Worm (Caenorhabditis elegans): ENCODE measurements around the gene srz-12.
"Not testable (repeated sequence)": the region's sequence is repeated elsewhere in the genome, so short reads cannot be mapped to it uniquely, and the experiment has no call there.

srz-12 gene

DNA sequence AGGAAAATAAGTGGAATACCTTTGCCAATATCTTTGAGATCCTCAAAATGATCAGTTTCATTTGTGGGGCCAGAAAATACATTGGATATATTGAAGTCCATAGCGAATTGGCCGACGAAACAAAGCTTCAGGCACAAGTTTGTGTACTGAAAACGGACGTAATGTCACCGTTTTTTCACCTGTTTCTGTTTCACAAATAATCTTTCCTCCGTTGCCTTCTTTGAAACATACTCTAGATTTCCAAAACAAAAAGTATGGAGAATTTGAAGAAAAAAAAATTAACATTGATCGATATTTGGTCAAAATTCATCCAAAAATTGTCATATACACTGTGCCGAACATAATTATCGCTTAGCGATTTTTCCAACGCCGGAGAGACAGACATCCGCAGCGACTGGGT lies at the start of gene srz-12:
Gene srz-12 (minus strand): TSS at position 101 of the 400 bp plus-strand sequence.
- TF ChIP-seq ref-1 (GFP tag; conservative IDR thresholded peaks at IDR 0.05) (no peak), tab-1 (GFP tag; IDR thresholded peaks at IDR 0.05) (no peak), cog-1 (tag; optimal IDR thresholded peaks at IDR 0.05) (no peak), flt-1 (GFP tag; IDR thresholded peaks at IDR 0.05) (no peak), klf-2 (GFP tag; conservative IDR thresholded peaks at IDR 0.05) (no peak), T22C8.4 (GFP tag; IDR thresholded peaks at IDR 0.05) (no peak), ztf-29 (GFP tag; IDR thresholded peaks at IDR 0.05) (no peak), ztf-23 (GFP tag; IDR thresholded peaks at IDR 0.05) (no peak), med-1 (GFP tag; optimal IDR thresholded peaks at IDR 0.05; ENCODE audit: insufficient read depth) (no peak)

ce11 chrV:15911848-15912247 lies 49.3 kb upstream of the srz-12 start, which contains the start of gene F35E8.6:
TSS of gene F35E8.6 (plus strand) at chrV:15912148.
- TF ChIP-seq med-1 (GFP tag; optimal IDR thresholded peaks at IDR 0.05; ENCODE audit: insufficient read depth) = no peak
- no peak for TF ChIP-seq T22C8.4 (GFP tag; IDR thresholded peaks at IDR 0.05)
- TF ChIP-seq ref-1 (GFP tag; conservative IDR thresholded peaks at IDR 0.05) = no peak
- TF ChIP-seq ztf-23 (GFP tag; IDR thresholded peaks at IDR 0.05) = no peak
- no peak for TF ChIP-seq flt-1 (GFP tag; IDR thresholded peaks at IDR 0.05)
- no peak for TF ChIP-seq tab-1 (GFP tag; IDR thresholded peaks at IDR 0.05)
- no peak for TF ChIP-seq cog-1 (tag; optimal IDR thresholded peaks at IDR 0.05)
- TF ChIP-seq ztf-29 (GFP tag; IDR thresholded peaks at IDR 0.05) = no peak
- TF ChIP-seq klf-2 (GFP tag; conservative IDR thresholded peaks at IDR 0.05) = no peak

DNA sequence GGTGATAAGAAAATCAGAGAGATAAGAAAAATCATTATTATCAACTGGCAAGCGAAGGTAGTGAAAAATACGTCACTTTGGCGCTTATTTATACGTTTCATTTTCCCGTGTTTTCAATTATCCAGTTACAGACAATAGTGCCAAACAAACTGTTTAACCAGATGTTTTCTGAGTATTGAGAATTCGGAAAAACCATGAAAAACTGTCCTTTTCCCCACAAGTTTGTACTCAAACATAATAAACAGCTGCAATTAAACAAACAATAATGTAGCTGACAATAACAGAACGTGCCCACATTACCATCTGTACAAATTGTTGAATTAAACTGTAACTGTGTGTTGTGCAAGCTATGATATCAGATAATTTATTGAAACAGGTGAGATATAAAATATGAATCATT lies 43.0 kb upstream of the srz-12 start, which contains the start of the genes F35E8.1 and F35E8.2:
Gene F35E8.1 (minus strand): TSS at position 101 of the 400 bp plus-strand sequence.
Gene F35E8.2 (plus strand): TSS at position 132 of the 400 bp plus-strand sequence.
- TF ChIP-seq T22C8.4 (GFP tag; IDR thresholded peaks at IDR 0.05); cog-1 (tag; optimal IDR thresholded peaks at IDR 0.05); ztf-29 (GFP tag; IDR thresholded peaks at IDR 0.05): not testable (repeated sequence)

DNA sequence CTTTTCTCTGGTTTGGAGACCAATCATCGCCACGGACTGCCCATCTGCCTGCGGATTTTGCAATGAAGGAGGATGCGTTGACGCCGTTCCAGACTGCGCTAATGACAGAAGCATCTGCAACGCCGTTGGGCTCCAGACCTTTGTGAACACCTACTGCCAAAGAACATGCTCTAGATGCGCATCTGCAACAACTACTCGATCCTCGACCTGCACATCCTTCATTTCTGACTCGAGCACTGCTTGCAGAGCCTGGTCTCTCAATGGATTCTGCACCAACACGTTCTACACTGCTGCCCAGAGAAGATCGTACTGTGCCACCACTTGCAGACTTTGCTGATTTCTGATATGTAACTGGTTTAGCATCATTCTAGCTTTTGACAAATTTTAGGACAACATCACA lies 38.1 kb upstream of the srz-12 start:
- TF ChIP-seq cog-1 (tag; optimal IDR thresholded peaks at IDR 0.05) (no peak), ztf-23 (GFP tag; IDR thresholded peaks at IDR 0.05) (no peak), ref-1 (GFP tag; conservative IDR thresholded peaks at IDR 0.05) (no peak), tab-1 (GFP tag; IDR thresholded peaks at IDR 0.05) (no peak), klf-2 (GFP tag; conservative IDR thresholded peaks at IDR 0.05) (no peak), med-1 (GFP tag; optimal IDR thresholded peaks at IDR 0.05; ENCODE audit: insufficient read depth) (no peak), flt-1 (GFP tag; IDR thresholded peaks at IDR 0.05) (no peak)

ce11 chrV:15899696-15900095 lies 37.2 kb upstream of the srz-12 start, which contains the start of gene T06C12.14:
TSS of gene T06C12.14 (plus strand) at chrV:15899996.
- TF ChIP-seq ztf-23 (GFP tag; IDR thresholded peaks at IDR 0.05) (no peak), flt-1 (GFP tag; IDR thresholded peaks at IDR 0.05) (no peak), cog-1 (tag; optimal IDR thresholded peaks at IDR 0.05) (no peak), tab-1 (GFP tag; IDR thresholded peaks at IDR 0.05) (no peak), ztf-29 (GFP tag; IDR thresholded peaks at IDR 0.05) (no peak)

ce11 chrV:15897696-15898095 lies 35.2 kb upstream of the srz-12 start, which contains the start of gene str-60:
TSS of gene str-60 (plus strand) at chrV:15897996.
- TF ChIP-seq cog-1 (tag; optimal IDR thresholded peaks at IDR 0.05) (no peak), T22C8.4 (GFP tag; IDR thresholded peaks at IDR 0.05) (no peak), flt-1 (GFP tag; IDR thresholded peaks at IDR 0.05) (no peak), ztf-23 (GFP tag; IDR thresholded peaks at IDR 0.05) (no peak), ztf-29 (GFP tag; IDR thresholded peaks at IDR 0.05) (no peak), ref-1 (GFP tag; conservative IDR thresholded peaks at IDR 0.05) (no peak)

- TF ChIP-seq ref-1 (GFP tag; conservative IDR thresholded peaks at IDR 0.05) (no peak), klf-2 (GFP tag; conservative IDR thresholded peaks at IDR 0.05) (no peak), flt-1 (GFP tag; IDR thresholded peaks at IDR 0.05) (no peak), cog-1 (tag; optimal IDR thresholded peaks at IDR 0.05) (no peak), ztf-29 (GFP tag; IDR thresholded peaks at IDR 0.05) (no peak), ztf-23 (GFP tag; IDR thresholded peaks at IDR 0.05) (no peak), T22C8.4 (GFP tag; IDR thresholded peaks at IDR 0.05) (no peak), med-1 (GFP tag; optimal IDR thresholded peaks at IDR 0.05; ENCODE audit: insufficient read depth) (no peak), tab-1 (GFP tag; IDR thresholded peaks at IDR 0.05) (no peak)
Measured at ce11 chrV:15896671-15897070, 34.2 kb upstream of the srz-12 start, which contains the start of gene nhr-213. TSS of gene nhr-213 (minus strand) at chrV:15896771.

- no peak for TF ChIP-seq ztf-29 (GFP tag; IDR thresholded peaks at IDR 0.05)
- no peak for TF ChIP-seq T22C8.4 (GFP tag; IDR thresholded peaks at IDR 0.05)
- TF ChIP-seq cog-1 (tag; optimal IDR thresholded peaks at IDR 0.05) = no peak
- no peak for TF ChIP-seq ztf-23 (GFP tag; IDR thresholded peaks at IDR 0.05)
- TF ChIP-seq tab-1 (GFP tag; IDR thresholded peaks at IDR 0.05) = no peak
- TF ChIP-seq ref-1 (GFP tag; conservative IDR thresholded peaks at IDR 0.05) = no peak
- no peak for TF ChIP-seq klf-2 (GFP tag; conservative IDR thresholded peaks at IDR 0.05)
- no peak for TF ChIP-seq med-1 (GFP tag; optimal IDR thresholded peaks at IDR 0.05; ENCODE audit: insufficient read depth)
- no peak for TF ChIP-seq flt-1 (GFP tag; IDR thresholded peaks at IDR 0.05)
Measured at ce11 chrV:15892696-15893095, 30.2 kb upstream of the srz-12 start, which contains the start of gene T06C12.11. TSS of gene T06C12.11 (plus strand) at chrV:15892996.

ce11 chrV:15891761-15892160 lies 29.3 kb upstream of the srz-12 start, which contains the start of gene T06C12.12:
TSS of gene T06C12.12 (plus strand) at chrV:15892061.
- TF ChIP-seq klf-2 (GFP tag; conservative IDR thresholded peaks at IDR 0.05) (no peak), ref-1 (GFP tag; conservative IDR thresholded peaks at IDR 0.05) (no peak), med-1 (GFP tag; optimal IDR thresholded peaks at IDR 0.05; ENCODE audit: insufficient read depth) (no peak), tab-1 (GFP tag; IDR thresholded peaks at IDR 0.05) (no peak), cog-1 (tag; optimal IDR thresholded peaks at IDR 0.05) (no peak), ztf-23 (GFP tag; IDR thresholded peaks at IDR 0.05) (no peak), flt-1 (GFP tag; IDR thresholded peaks at IDR 0.05) (no peak), T22C8.4 (GFP tag; IDR thresholded peaks at IDR 0.05) (no peak), ztf-29 (GFP tag; IDR thresholded peaks at IDR 0.05) (no peak)

DNA sequence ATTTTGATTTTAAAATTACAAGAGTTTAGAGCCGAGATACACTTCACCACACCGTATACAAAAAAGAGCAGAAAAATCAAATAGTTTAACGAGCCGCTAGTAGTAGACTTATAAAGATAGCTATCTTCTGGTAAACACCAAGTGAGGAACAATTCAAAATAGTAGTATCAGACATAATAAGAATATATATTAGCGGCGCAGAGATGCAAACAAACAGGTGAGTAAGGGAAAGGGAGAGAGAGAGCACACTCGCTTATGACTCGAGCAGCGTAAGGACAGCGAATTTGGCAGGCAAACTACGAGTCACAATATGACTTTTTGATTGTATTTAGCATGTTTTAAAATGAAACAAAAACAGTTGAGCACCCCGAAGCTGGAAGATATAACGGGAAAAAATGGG lies 28.8 kb upstream of the srz-12 start:
- TF ChIP-seq cog-1 (tag; optimal IDR thresholded peaks at IDR 0.05) = no peak
- no peak for TF ChIP-seq ref-1 (GFP tag; conservative IDR thresholded peaks at IDR 0.05)
- TF ChIP-seq med-1 (GFP tag; optimal IDR thresholded peaks at IDR 0.05; ENCODE audit: insufficient read depth) = no peak
- no peak for TF ChIP-seq klf-2 (GFP tag; conservative IDR thresholded peaks at IDR 0.05)
- TF ChIP-seq T22C8.4 (GFP tag; IDR thresholded peaks at IDR 0.05) = no peak
- TF ChIP-seq tab-1 (GFP tag; IDR thresholded peaks at IDR 0.05) = no peak
- no peak for TF ChIP-seq ztf-23 (GFP tag; IDR thresholded peaks at IDR 0.05)
- no peak for TF ChIP-seq flt-1 (GFP tag; IDR thresholded peaks at IDR 0.05)
- no peak for TF ChIP-seq ztf-29 (GFP tag; IDR thresholded peaks at IDR 0.05)

Measured in whole organism, midembryonic.